Fruit fly (Drosophila melanogaster): ENCODE data around the gene MED30.

Gene MED30

dm6 chr3L:642865-643738 lies 10.8 kb downstream of the MED30 start (continued):
- TF ChIP-seq dan (GFP tag; IDR thresholded peaks at IDR 0.05) (no peak), CkIIα-i1 (GFP tag; IDR thresholded peaks at IDR 0.05) (no peak), p53 (GFP tag; optimal IDR thresholded peaks at IDR 0.05) (peak; percentile 24), CG15073 (GFP tag; optimal IDR thresholded peaks at IDR 0.05) (no peak), sr (GFP tag; IDR thresholded peaks at IDR 0.05) (peak; percentile 33; the same call in 1 of the 3 replicates), CG9817 (tag; optimal IDR thresholded peaks at IDR 0.05) (no peak), Fer3 (tag; optimal IDR thresholded peaks at IDR 0.05) (no peak), CG3726 (GFP tag; IDR thresholded peaks at IDR 0.05) (0 out of 3 replicates have a peak, but pooled peaks have one; percentile 31), fru (optimal IDR thresholded peaks at IDR 0.05) (no peak), Dad (GFP tag; optimal IDR thresholded peaks at IDR 0.05) (no peak), Optix (GFP tag; IDR thresholded peaks at IDR 0.05) (0 out of 3 replicates have a peak, but pooled peaks have one; percentile 39), Kr (GFP tag; optimal IDR thresholded peaks at IDR 0.05) (no peak), CG6272 (GFP tag; IDR thresholded peaks at IDR 0.05) (no peak), CG10959 (GFP tag; IDR thresholded peaks at IDR 0.05) (0 out of 2 replicates have a peak, but pooled peaks have one; percentile 2), da (GFP tag; optimal IDR thresholded peaks at IDR 0.05) (peak; percentile 26), CG34224 (GFP tag; IDR thresholded peaks at IDR 0.05; ENCODE audit: partially characterized antibody) (no peak), NK7.1 (GFP tag; optimal IDR thresholded peaks at IDR 0.05) (no peak), caup (GFP tag; optimal IDR thresholded peaks at IDR 0.05; ENCODE audit: severe bottlenecking) (peak; percentile 14), Drgx (GFP tag; IDR thresholded peaks at IDR 0.05) (no peak), kah (GFP tag; optimal IDR thresholded peaks at IDR 0.05) (no peak), BEAF-32 (GFP tag; optimal IDR thresholded peaks at IDR 0.05) (no peak), CG14860 (GFP tag; IDR thresholded peaks at IDR 0.05; ENCODE audit: partially characterized antibody) (no peak), CG8478 (optimal IDR thresholded peaks at IDR 0.05) (no peak), Mes4 (GFP tag; optimal IDR thresholded peaks at IDR 0.05) (peak; percentile 19), HLH3B (GFP tag; IDR thresholded peaks at IDR 0.05) (peak; percentile 5; the same call in 1 of the 2 replicates), chm (GFP tag; IDR thresholded peaks at IDR 0.05) (no peak), HHEX (GFP tag; optimal IDR thresholded peaks at IDR 0.05) (no peak), CG12236 (GFP tag; optimal IDR thresholded peaks at IDR 0.05) (no peak), wor (GFP tag; IDR thresholded peaks at IDR 0.05) (no peak), Dfd (GFP tag; optimal IDR thresholded peaks at IDR 0.05) (no peak), CG16815 (GFP tag; optimal IDR thresholded peaks at IDR 0.05) (no peak), CG15514 (GFP tag; optimal IDR thresholded peaks at IDR 0.05) (peak; percentile 31), CG17385 (GFP tag; optimal IDR thresholded peaks at IDR 0.05) (peak; percentile 34), CHES-1-like (GFP tag; optimal IDR thresholded peaks at IDR 0.05) (peak; percentile 30), nom (GFP tag; optimal IDR thresholded peaks at IDR 0.05) (no peak), dysf (GFP tag; IDR thresholded peaks at IDR 0.05) (no peak), vvl (GFP tag; IDR thresholded peaks at IDR 0.05) (0 out of 2 replicates have a peak, but pooled peaks have one; percentile 43), br (optimal IDR thresholded peaks at IDR 0.05) (no peak), tin (GFP tag; optimal IDR thresholded peaks at IDR 0.05) (no peak), Nf-YA (GFP tag; IDR thresholded peaks at IDR 0.05) (no peak), vnd (GFP tag; IDR thresholded peaks at IDR 0.05; ENCODE audit: partially characterized antibody) (no peak), CG11560 (tag; IDR thresholded peaks at IDR 0.05) (no peak), ftz-f1 (GFP tag; optimal IDR thresholded peaks at IDR 0.05) (no peak), Spps (tag; optimal IDR thresholded peaks at IDR 0.05) (no peak), jumu (GFP tag; optimal IDR thresholded peaks at IDR 0.05) (no peak), CG4730 (GFP tag; IDR thresholded peaks at IDR 0.05) (no peak), Sry-β (GFP tag; optimal IDR thresholded peaks at IDR 0.05) (no peak), shn (GFP tag; optimal IDR thresholded peaks at IDR 0.05) (no peak), CG8290 (GFP tag; optimal IDR thresholded peaks at IDR 0.05) (no peak), CG8290 (tag; optimal IDR thresholded peaks at IDR 0.05) (peak; percentile 40 to 58), Adf1 (GFP tag; IDR thresholded peaks at IDR 0.05) (peak; percentile 37; the same call in 1 of the 2 replicates)

Measured in whole organism, embryonic.